Worm (Caenorhabditis elegans) whole organism, L4 larva: ENCODE results near the gene sqv-3.
A peak's percentile ranks its signal among the peaks of the same experiment; 100 is the strongest.

Experiments
- F10B5.3 ChIP-seq: sonication (generic microtip); optimal IDR thresholded peaks from 2 replicates; lab custom pipeline; 2016; ENCODE audit warnings: mild to moderate bottlenecking, missing genetic modification characterization, missing compliant biosample characterization
- F37D6.2 ChIP-seq: sonication (generic microtip); optimal IDR thresholded peaks from 2 replicates; lab custom pipeline; 2016; ENCODE audit warnings: mild to moderate bottlenecking, missing genetic modification characterization, missing compliant biosample characterization
- F49E8.2 ChIP-seq: sonication (generic microtip); optimal IDR thresholded peaks from 2 replicates; lab custom pipeline; 2016; ENCODE audit warnings: missing compliant biosample characterization, mild to moderate bottlenecking, missing genetic modification characterization, borderline replicate concordance
- R02D3.7 ChIP-seq: fragments of 150-350 bp; sonication (generic microtip); optimal IDR thresholded peaks from 3 replicates; lab custom pipeline; 2014; ENCODE audit warnings: missing biosample characterization, missing genetic modification characterization
- T20F7.1 ChIP-seq: fragments of 200-800 bp; sonication (Bioruptor generic); optimal IDR thresholded peaks from 2 replicates; lab custom pipeline; 2018; ENCODE audit warnings: mild to moderate bottlenecking, missing genetic modification characterization, missing compliant biosample characterization
- T26A8.4 ChIP-seq: fragments of 200-800 bp; sonication (Bioruptor generic); IDR thresholded peaks from 2 replicates; pipeline ENCODE4 v1.3.6; 2022; ENCODE audit warnings: missing genetic modification characterization, missing compliant biosample characterization
- Y105C5A.15 ChIP-seq: fragments of 200-800 bp; sonication (Bioruptor generic); IDR thresholded peaks from 2 replicates; pipeline ENCODE4 v1.3.6; 2022; ENCODE audit warnings: missing genetic modification characterization, missing compliant biosample characterization
- Y48G9A.11 ChIP-seq: fragments of 200-800 bp; sonication (Bioruptor generic); IDR thresholded peaks from 2 replicates; pipeline ENCODE4 v1.3.6; 2022; ENCODE audit warnings: missing genetic modification reagents, missing genetic modification characterization, missing compliant biosample characterization
- Y5F2A.4 ChIP-seq: fragments of 200-800 bp; sonication (Bioruptor generic); optimal IDR thresholded peaks from 2 replicates; lab custom pipeline; 2018; ENCODE audit warnings: mild to moderate bottlenecking, missing genetic modification characterization, missing compliant biosample characterization
- Y75B8A.6 ChIP-seq: fragments of 200-800 bp; sonication (Bioruptor generic); IDR thresholded peaks from 2 replicates; pipeline ENCODE4 v1.3.6; 2022; ENCODE audit warnings: missing genetic modification reagents, missing genetic modification characterization, missing compliant biosample characterization
- ama-1 ChIP-seq: fragments of 150-350 bp; optimal IDR thresholded peaks from 2 replicates; lab custom pipeline; 2014; ENCODE audit warnings: inconsistent platforms, mixed read lengths
- ceh-28 ChIP-seq: fragments of 150-350 bp; optimal IDR thresholded peaks from 2 replicates; lab custom pipeline; 2014; ENCODE audit warnings: missing biosample characterization, missing genetic modification reagents, missing genetic modification characterization
- ceh-82 ChIP-seq: sonication (generic microtip); optimal IDR thresholded peaks from 2 replicates; lab custom pipeline; 2017; ENCODE audit warnings: missing biosample characterization, missing genetic modification characterization
- daf-12 ChIP-seq: fragments of 150-350 bp; optimal IDR thresholded peaks from 2 replicates; lab custom pipeline; 2014; ENCODE audit warnings: missing biosample characterization, missing genetic modification reagents, missing genetic modification characterization
- daf-16 ChIP-seq, 3 experiments: sonication (generic microtip); optimal IDR thresholded peaks; 2 replicates each; lab custom pipeline; 2016 to 2017; ENCODE audit warnings: missing genetic modification characterization in 3 of 3, missing genetic modification reagents in 3 of 3, mild to moderate bottlenecking in 2 of 3, missing compliant biosample characterization in 2 of 3, missing biosample characterization in 1 of 3, moderate library complexity in 1 of 3
- dmd-6 ChIP-seq: fragments of 200-800 bp; sonication (Bioruptor generic); IDR thresholded peaks from 2 replicates; pipeline ENCODE4 v1.3.6; 2022; ENCODE audit warnings: missing genetic modification reagents, missing genetic modification characterization, missing compliant biosample characterization
- dmd-9 ChIP-seq: fragments of 200-800 bp; sonication (Bioruptor generic); IDR thresholded peaks from 2 replicates; pipeline ENCODE4 v1.3.6; 2022; ENCODE audit warnings: missing genetic modification reagents, missing genetic modification characterization, missing compliant biosample characterization
- egl-27 ChIP-seq: sonication (generic microtip); optimal IDR thresholded peaks from 3 replicates; lab custom pipeline; 2017; ENCODE audit warnings: missing biosample characterization, missing genetic modification reagents, missing genetic modification characterization
- egl-43 ChIP-seq: fragments of 200-800 bp; sonication (Bioruptor generic); IDR thresholded peaks from 2 replicates; pipeline ENCODE4 v1.3.6; 2022; ENCODE audit warnings: missing genetic modification reagents, missing genetic modification characterization, missing compliant biosample characterization
- fkh-10 ChIP-seq: fragments of 150-350 bp; optimal IDR thresholded peaks from 2 replicates; lab custom pipeline; 2014; ENCODE audit warnings: missing biosample characterization, missing genetic modification reagents, missing genetic modification characterization
- fos-1 ChIP-seq: fragments of 150-350 bp; optimal IDR thresholded peaks from 2 replicates; lab custom pipeline; 2014; ENCODE audit warnings: missing biosample characterization, missing genetic modification characterization
- hlh-11 ChIP-seq: fragments of 200-800 bp; sonication (Bioruptor generic); optimal IDR thresholded peaks from 2 replicates; lab custom pipeline; 2018; ENCODE audit warnings: mild to moderate bottlenecking, missing genetic modification characterization, missing compliant biosample characterization
- lim-7 ChIP-seq: fragments of 200-800 bp; sonication (Bioruptor generic); IDR thresholded peaks from 2 replicates; pipeline ENCODE4 v1.3.6; 2022; ENCODE audit warnings: missing genetic modification characterization, missing compliant biosample characterization
- lin-1 ChIP-seq: fragments of 200-800 bp; sonication (Bioruptor generic); IDR thresholded peaks from 2 replicates; pipeline ENCODE4 v1.3.6; 2022; ENCODE audit warnings: missing genetic modification reagents, missing genetic modification characterization, missing compliant biosample characterization
- lin-13 ChIP-seq: fragments of 150-350 bp; optimal IDR thresholded peaks from 2 replicates; lab custom pipeline; 2014; ENCODE audit warnings: missing biosample characterization, missing genetic modification reagents, missing genetic modification characterization
- lin-38 ChIP-seq: fragments of 200-800 bp; sonication (Bioruptor generic); IDR thresholded peaks from 2 replicates; pipeline ENCODE4 v1.3.6; 2022; ENCODE audit warnings: missing genetic modification reagents, missing genetic modification characterization, missing compliant biosample characterization
- lin-39 ChIP-seq: fragments of 150-350 bp; optimal IDR thresholded peaks from 2 replicates; lab custom pipeline; 2014; ENCODE audit warnings: missing biosample characterization, missing genetic modification reagents, missing genetic modification characterization
- lir-3 ChIP-seq: sonication (generic microtip); optimal IDR thresholded peaks from 2 replicates; lab custom pipeline; 2016; ENCODE audit warnings: mild to moderate bottlenecking, missing genetic modification characterization, missing compliant biosample characterization
- madf-5 ChIP-seq, 2 experiments: fragments of 200-800 bp; sonication (Bioruptor generic); IDR thresholded peaks; 2 replicates each; pipeline ENCODE4 v1.3.6; 2022; ENCODE audit warnings: missing compliant biosample characterization in 2 of 2, missing genetic modification characterization in 2 of 2
- madf-9 ChIP-seq: fragments of 200-800 bp; sonication (Bioruptor generic); conservative IDR thresholded peaks from 2 replicates; pipeline ENCODE4 v1.3.6; 2022; ENCODE audit warnings: missing genetic modification reagents, missing genetic modification characterization, missing compliant biosample characterization
- mep-1 ChIP-seq: fragments of 150-350 bp; sonication (generic microtip); optimal IDR thresholded peaks from 3 replicates; lab custom pipeline; 2014; ENCODE audit warnings: missing biosample characterization, missing genetic modification characterization
- mxl-3 ChIP-seq: fragments of 200-800 bp; sonication (Bioruptor generic); optimal IDR thresholded peaks from 2 replicates; lab custom pipeline; 2018; ENCODE audit warnings: mild to moderate bottlenecking, missing genetic modification characterization, missing compliant biosample characterization
- nhr-10 ChIP-seq: fragments of 150-350 bp; optimal IDR thresholded peaks from 2 replicates; lab custom pipeline; 2014; ENCODE audit warnings: missing biosample characterization, missing genetic modification characterization
- nhr-102 ChIP-seq: sonication (generic microtip); optimal IDR thresholded peaks from 2 replicates; lab custom pipeline; 2016; ENCODE audit warnings: mild to moderate bottlenecking, missing genetic modification characterization, moderate library complexity, missing compliant biosample characterization
- nhr-77 ChIP-seq: fragments of 150-350 bp; optimal IDR thresholded peaks from 2 replicates; lab custom pipeline; 2014; ENCODE audit warnings: missing biosample characterization, missing genetic modification characterization
- unc-130 ChIP-seq: sonication (generic microtip); optimal IDR thresholded peaks from 2 replicates; lab custom pipeline; 2016; ENCODE audit warnings: missing genetic modification reagents, missing genetic modification characterization, missing compliant biosample characterization
- unc-62 ChIP-seq, 3 experiments: fragments of 150-350 bp in 1 of 3; sonication (generic microtip); optimal IDR thresholded peaks in 2 of 3; peaks in 1 of 3; 1 replicate in 1 of 3; 2 replicates in 2 of 3; lab custom pipeline; 2014 to 2017; ENCODE audit warnings: missing biosample characterization in 3 of 3, missing genetic modification characterization in 3 of 3, missing genetic modification reagents in 3 of 3, missing genotype in 1 of 3
- zip-11 ChIP-seq: fragments of 200-800 bp; sonication (Bioruptor generic); IDR thresholded peaks from 2 replicates; pipeline ENCODE4 v1.3.6; 2022; ENCODE audit warnings: missing genetic modification characterization, missing compliant biosample characterization
- ztf-7 ChIP-seq: fragments of 150-350 bp; optimal IDR thresholded peaks from 2 replicates; lab custom pipeline; 2014; ENCODE audit warnings: missing biosample characterization, missing genetic modification characterization

Gene sqv-3

DNA sequence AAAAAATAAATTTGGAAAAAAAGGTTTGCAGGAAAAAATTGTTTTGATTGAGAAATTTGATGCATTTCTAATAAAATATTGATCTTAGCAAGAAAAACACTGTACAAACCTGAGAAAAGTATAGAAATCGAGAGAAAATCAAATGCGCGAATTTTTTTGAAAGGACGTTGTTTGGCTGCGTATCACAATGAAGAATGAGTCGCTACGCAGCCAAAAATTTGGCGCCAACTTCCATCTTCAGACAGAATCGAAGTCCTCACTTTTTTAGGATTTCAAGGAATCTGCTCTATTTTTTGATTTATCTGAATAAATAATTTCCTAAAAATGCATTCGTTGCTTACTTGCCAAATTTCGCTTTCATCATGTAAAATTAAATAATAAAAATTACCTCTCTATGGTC, 33.5 kb downstream of the sqv-3 start:
- no peak for TF ChIP-seq mxl-3 (GFP tag; lab: Kevin White, UChicago)
- TF ChIP-seq lin-13 (GFP tag; lab: Kevin White, UChicago) = no peak
- peak; percentile 62 for TF ChIP-seq lin-38
- no peak for TF ChIP-seq F10B5.3 (tag; lab: Kevin White, UChicago)
- TF ChIP-seq unc-130 (GFP tag; lab: Kevin White, UChicago) = peak; percentile 71
- 0 out of 2 replicates have a peak, but pooled peaks have one; percentile 34 for TF ChIP-seq Y48G9A.11 (GFP tag; lab: Robert Waterston, UW)
- no peak for TF ChIP-seq egl-43 (GFP tag; lab: Robert Waterston, UW)
- no peak for TF ChIP-seq nhr-77 (tag; lab: Kevin White, UChicago)
- TF ChIP-seq Y75B8A.6 (GFP tag; lab: Robert Waterston, UW) = no peak
- no peak for TF ChIP-seq ceh-82 (tag; lab: Kevin White, UChicago)
- TF ChIP-seq fos-1 (tag; lab: Kevin White, UChicago) = no peak
- TF ChIP-seq R02D3.7 (tag; lab: Kevin White, UChicago) = no peak
- TF ChIP-seq madf-9 = no peak
- peak; percentile 35 for TF ChIP-seq F49E8.2
- no peak for TF ChIP-seq fkh-10 (GFP tag; lab: Kevin White, UChicago)
- no peak for TF ChIP-seq egl-27 (tag; lab: Kevin White, UChicago)

ce11 chrIII:9745333-9745897, 34.7 kb downstream of the sqv-3 start:
- no peak for TF ChIP-seq fos-1 (tag; lab: Kevin White, UChicago)
- no peak for TF ChIP-seq R02D3.7 (tag; lab: Kevin White, UChicago)
- TF ChIP-seq zip-11 (GFP tag; lab: Robert Waterston, UW) = no peak
- TF ChIP-seq ama-1 = no peak
- peak; percentile 38; the same call in 1 of the 2 replicates for TF ChIP-seq lin-1 (GFP tag; lab: Robert Waterston, UW)
- no peak for TF ChIP-seq lim-7 (GFP tag; lab: Robert Waterston, UW)
- no peak for TF ChIP-seq lin-39 (tag; lab: Kevin White, UChicago)
- peak; percentile 49 for TF ChIP-seq lin-38
- no peak for TF ChIP-seq T20F7.1 (GFP tag; lab: Kevin White, UChicago)
- no peak for TF ChIP-seq ztf-7 (tag; lab: Kevin White, UChicago)
- TF ChIP-seq Y5F2A.4 = no peak
- no peak for TF ChIP-seq Y105C5A.15 (GFP tag; lab: Robert Waterston, UW)
- TF ChIP-seq F49E8.2 = peak; percentile 40
- TF ChIP-seq dmd-9 (GFP tag; lab: Robert Waterston, UW) = no peak
- 0 out of 4 replicates have a peak, but pooled peaks of 1 of the 2 experiments have one; percentile 28 for TF ChIP-seq madf-5 (GFP tag; IDR thresholded peaks at IDR 0.05; lab: Robert Waterston, UW)
- peak in 1 of 2 experiments; percentile 65 for TF ChIP-seq unc-62 (GFP tag; optimal IDR thresholded peaks at IDR 0.05 in 1 of 2; lab: Kevin White, UChicago)
- no peak for TF ChIP-seq unc-62 (tag; optimal IDR thresholded peaks at IDR 0.05; lab: Kevin White, UChicago)

DNA sequence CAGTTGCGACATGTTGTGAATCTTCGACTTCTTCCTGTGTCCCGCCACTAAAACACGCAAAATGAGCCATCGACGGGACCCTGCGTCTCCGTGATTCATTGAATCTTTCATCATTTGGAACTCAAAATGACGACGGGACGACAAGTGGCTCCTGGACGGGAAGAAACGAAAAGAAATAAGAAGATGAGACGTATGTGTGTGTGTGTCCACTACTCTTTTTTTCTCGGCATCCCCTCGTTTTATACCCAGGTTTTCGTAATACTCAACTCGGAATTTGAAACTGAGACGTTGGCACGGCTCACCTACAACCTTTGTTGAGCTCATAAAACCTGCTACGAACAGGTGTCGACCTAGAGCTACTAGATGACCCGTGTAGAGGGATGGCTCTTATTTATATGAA, 35.6 kb downstream of the sqv-3 start:
- TF ChIP-seq daf-16 (GFP tag; optimal IDR thresholded peaks at IDR 0.05; lab: Kevin White, UChicago) = peak in 1 of 2 experiments; percentile 21
- no peak for TF ChIP-seq daf-16 (tag; optimal IDR thresholded peaks at IDR 0.05; lab: Kevin White, UChicago)
- peak; percentile 39 for TF ChIP-seq hlh-11 (tag; lab: Kevin White, UChicago)
- TF ChIP-seq unc-62 (GFP tag; optimal IDR thresholded peaks at IDR 0.05 in 1 of 2; lab: Kevin White, UChicago) = peak in 1 of 2 experiments; percentile 40
- TF ChIP-seq unc-62 (tag; optimal IDR thresholded peaks at IDR 0.05; lab: Kevin White, UChicago) = no peak
- TF ChIP-seq lir-3 (tag; lab: Kevin White, UChicago) = no peak

DNA sequence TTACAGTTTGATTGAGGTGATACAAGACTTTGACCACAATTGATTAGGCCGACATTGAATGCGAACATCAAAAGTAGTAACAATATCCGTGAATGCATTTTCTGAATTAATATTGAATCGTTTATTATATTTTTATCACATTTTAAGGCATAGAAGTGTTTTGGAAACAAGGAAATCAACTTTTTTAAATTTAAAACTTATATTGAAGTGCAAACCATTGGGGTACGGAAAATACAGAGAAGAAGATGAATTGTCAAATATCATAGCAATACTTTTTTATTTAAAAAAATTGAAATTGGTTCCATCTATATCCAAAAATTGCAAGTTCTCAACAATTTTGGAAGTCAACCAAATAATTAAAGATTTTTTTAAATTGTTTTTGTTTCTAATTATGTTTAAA, 36.9 kb downstream of the sqv-3 start, which contains the start of gene T05G5.1:
T05G5.1 (minus strand) TSS at position 101 of the 400 bp plus-strand sequence.
- no peak for TF ChIP-seq daf-12 (tag; lab: Kevin White, UChicago)
- no peak for TF ChIP-seq nhr-102
- TF ChIP-seq nhr-10 (tag; lab: Kevin White, UChicago) = no peak
- no peak for TF ChIP-seq F37D6.2 (tag; lab: Kevin White, UChicago)
- no peak for TF ChIP-seq ceh-28 (tag; lab: Kevin White, UChicago)
- no peak for TF ChIP-seq T26A8.4 (GFP tag; lab: Robert Waterston, UW)
- TF ChIP-seq unc-130 (GFP tag; lab: Kevin White, UChicago) = no peak
- TF ChIP-seq dmd-6 = no peak
- TF ChIP-seq egl-43 (GFP tag; lab: Robert Waterston, UW) = no peak
- no peak for TF ChIP-seq lin-13 (GFP tag; lab: Kevin White, UChicago)
- no peak for TF ChIP-seq mep-1
